Fruit fly (Drosophila melanogaster) whole organism, adult: Measurements from ENCODE around the gene Glut4EF.

ENCODE experiments used
- CG11617 ChIP-seq: fragments of 200-800 bp; sonication (Bioruptor generic); optimal IDR thresholded peaks from 2 replicates; lab custom pipeline; 2017; ENCODE audit warnings: mild to moderate bottlenecking, missing biosample characterization, missing genetic modification reagents, missing genetic modification characterization
- CG14711 ChIP-seq: fragments of 200-800 bp; sonication (Bioruptor generic); optimal IDR thresholded peaks from 2 replicates; lab custom pipeline; 2018; ENCODE audit warnings: missing biosample characterization, mild to moderate bottlenecking, missing genetic modification characterization, moderate library complexity
- CG1620 ChIP-seq: fragments of 200-800 bp; sonication (Bioruptor generic); optimal IDR thresholded peaks from 2 replicates; lab custom pipeline; 2016; ENCODE audit warnings: missing biosample characterization, missing genetic modification characterization
- CG7101 ChIP-seq: fragments of 200-800 bp; sonication (Bioruptor generic); optimal IDR thresholded peaks from 2 replicates; lab custom pipeline; 2018; ENCODE audit warnings: missing biosample characterization, mild to moderate bottlenecking, missing genetic modification characterization, moderate library complexity
- Crg-1 ChIP-seq: fragments of 200-800 bp; sonication (Bioruptor generic); optimal IDR thresholded peaks from 2 replicates; lab custom pipeline; 2016; ENCODE audit warnings: missing biosample characterization, missing genetic modification characterization
- Mnt ChIP-seq: fragments of 200-800 bp; sonication (Bioruptor generic); optimal IDR thresholded peaks from 2 replicates; lab custom pipeline; 2016; ENCODE audit warnings: missing biosample characterization, mild to moderate bottlenecking, missing genetic modification characterization
- kay ChIP-seq: fragments of 200-800 bp; sonication (Bioruptor generic); peaks from one replicate; lab custom pipeline; 2016; ENCODE audit warnings: missing biosample characterization, missing genetic modification characterization, borderline replicate concordance
- ovo ChIP-seq: fragments of 200-800 bp; sonication (Bioruptor generic); optimal IDR thresholded peaks from 2 replicates; lab custom pipeline; 2016; ENCODE audit warnings: missing biosample characterization, missing genetic modification characterization
- pad ChIP-seq: fragments of 200-800 bp; sonication (Bioruptor generic); optimal IDR thresholded peaks from 3 replicates; lab custom pipeline; 2017; ENCODE audit warnings: missing biosample characterization, missing genetic modification characterization, mild to moderate bottlenecking, moderate library complexity, missing genetic modification reagents
- tj ChIP-seq: fragments of 200-800 bp; sonication (Bioruptor generic); optimal IDR thresholded peaks from 3 replicates; lab custom pipeline; 2017; ENCODE audit warnings: missing biosample characterization, mild to moderate bottlenecking, missing genetic modification characterization, moderate library complexity

DNA sequence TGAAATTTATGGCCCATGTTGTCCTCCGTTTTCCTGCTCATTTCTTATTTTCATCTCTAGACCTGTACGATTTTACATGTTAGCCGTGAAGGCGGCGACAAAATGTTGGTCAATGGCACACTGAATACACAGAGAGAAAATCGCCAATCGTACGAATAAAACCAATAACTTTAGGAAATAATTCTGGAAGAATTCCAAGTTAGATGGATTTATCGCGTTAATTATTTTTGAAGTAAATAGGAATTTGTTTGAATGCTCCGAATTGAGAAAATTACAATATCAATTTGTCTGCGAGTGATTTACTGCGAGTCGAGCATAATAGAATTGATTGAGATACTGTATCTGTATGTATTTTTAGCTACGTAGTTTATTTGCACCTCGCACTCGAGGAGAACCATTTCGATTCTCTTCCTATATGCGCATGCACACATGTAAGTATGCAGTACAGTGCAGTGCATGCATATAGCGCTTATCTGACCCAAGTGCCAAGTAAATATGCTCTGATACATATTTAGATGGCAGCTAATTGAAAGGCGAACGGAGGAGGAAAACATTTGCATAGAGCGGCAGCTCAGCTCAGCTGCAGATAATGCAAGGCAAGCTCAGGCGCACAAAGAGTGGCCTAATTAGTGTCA is 14.3 kb downstream of the Glut4EF start:
- TF ChIP-seq kay = peak; percentile 43
- TF ChIP-seq CG11617 = no peak
- TF ChIP-seq tj (GFP tag; lab: Kevin White, UChicago) = no peak
- TF ChIP-seq ovo = no peak
- TF ChIP-seq CG1620 = no peak
- no peak for TF ChIP-seq Crg-1 (GFP tag; lab: Kevin White, UChicago)
- TF ChIP-seq Mnt = no peak
- TF ChIP-seq CG7101 (tag; lab: Kevin White, UChicago) = no peak
- no peak for TF ChIP-seq CG14711 (tag; lab: Kevin White, UChicago)
- TF ChIP-seq pad (GFP tag; lab: Kevin White, UChicago) = no peak
